Fruit fly (Drosophila melanogaster): ENCODE measurements around the gene CG33181.
A peak's percentile ranks its signal among the peaks of the same experiment; 100 is the strongest.

Gene CG33181

dm6 chrX:8493473-8493872 is 4.3 kb downstream of the CG33181 start:
- no peak for TF ChIP-seq noc (tag; optimal IDR thresholded peaks at IDR 0.05)

- TF ChIP-seq noc (tag; optimal IDR thresholded peaks at IDR 0.05): no peak
These were observed 7.2 kb downstream of the CG33181 start for dm6 chrX:8496362-8496761.

dm6 chrX:8497604-8498232 is 8.6 kb downstream of the CG33181 start:
- TF ChIP-seq noc (tag; optimal IDR thresholded peaks at IDR 0.05): no peak

dm6 chrX:8499151-8499550 is 10.0 kb downstream of the CG33181 start:
- TF ChIP-seq noc (tag; optimal IDR thresholded peaks at IDR 0.05): no peak

- no peak for TF ChIP-seq noc (tag; optimal IDR thresholded peaks at IDR 0.05)
These were observed 12.2 kb downstream of the CG33181 start for dm6 chrX:8501374-8501773.

dm6 chrX:8502053-8502452 is 12.9 kb downstream of the CG33181 start:
- TF ChIP-seq noc (tag; optimal IDR thresholded peaks at IDR 0.05): no peak

dm6 chrX:8505023-8505604 is 16.0 kb downstream of the CG33181 start:
- TF ChIP-seq noc (tag; optimal IDR thresholded peaks at IDR 0.05): no peak

dm6 chrX:8510731-8511130 is 21.6 kb downstream of the CG33181 start:
- TF ChIP-seq noc (tag; optimal IDR thresholded peaks at IDR 0.05): no peak

dm6 chrX:8512251-8512650 is 23.1 kb downstream of the CG33181 start:
- no peak for TF ChIP-seq noc (tag; optimal IDR thresholded peaks at IDR 0.05)

dm6 chrX:8517121-8518024 is 28.2 kb downstream of the CG33181 start, which contains the start of gene Nrg:
TSS of gene Nrg (plus strand) at chrX:8517373.
- peak; percentile 12 for TF ChIP-seq noc (tag; optimal IDR thresholded peaks at IDR 0.05)

dm6 chrX:8518025-8518661 is 29.0 kb downstream of the CG33181 start:
- TF ChIP-seq noc (tag; optimal IDR thresholded peaks at IDR 0.05): no peak

dm6 chrX:8520517-8520916 is 31.4 kb downstream of the CG33181 start:
- no peak for TF ChIP-seq noc (tag; optimal IDR thresholded peaks at IDR 0.05)

dm6 chrX:8521492-8521891 is 32.3 kb downstream of the CG33181 start:
- TF ChIP-seq noc (tag; optimal IDR thresholded peaks at IDR 0.05): no peak

- TF ChIP-seq noc (tag; optimal IDR thresholded peaks at IDR 0.05): no peak
These were observed 33.4 kb downstream of the CG33181 start for dm6 chrX:8522504-8522903.

dm6 chrX:8523572-8524155 is 34.5 kb downstream of the CG33181 start:
- no peak for TF ChIP-seq noc (tag; optimal IDR thresholded peaks at IDR 0.05)

dm6 chrX:8529598-8529997 is 40.5 kb downstream of the CG33181 start, which contains the start of gene PIP82:
TSS of gene PIP82 (minus strand) at chrX:8529698.
- no peak for TF ChIP-seq noc (tag; optimal IDR thresholded peaks at IDR 0.05)
